Fruit fly (Drosophila melanogaster) whole organism, embryonic: ENCODE data around the gene CG10470.
A peak's percentile ranks its signal among the peaks of the same experiment; 100 is the strongest.

Experiments used
- Ada2b ChIP-seq: fragments of 200-800 bp; sonication (Bioruptor generic); IDR thresholded peaks from 2 replicates; pipeline ENCODE4 v1.3.6; 2022; ENCODE audit warnings: missing biosample characterization, missing genetic modification characterization
- CG10366 ChIP-seq: fragments of 200-800 bp; sonication (Bioruptor generic); IDR thresholded peaks from 2 replicates; pipeline ENCODE4 v1.3.6; 2022; ENCODE audit warnings: missing biosample characterization, missing genetic modification characterization
- CG11504 ChIP-seq: fragments of 200-800 bp; sonication (Bioruptor generic); optimal IDR thresholded peaks from 3 replicates; lab custom pipeline; 2019; ENCODE audit warnings: missing biosample characterization, mild to moderate bottlenecking, missing genetic modification characterization, moderate library complexity
- CG11695 ChIP-seq: fragments of 200-800 bp; sonication (Bioruptor generic); IDR thresholded peaks from 3 replicates; pipeline ENCODE4 v1.3.6; 2022; ENCODE audit warnings: missing biosample characterization, missing genetic modification characterization
- CG12769 ChIP-seq: fragments of 200-800 bp; sonication (Bioruptor generic); optimal IDR thresholded peaks from 2 replicates; lab custom pipeline; 2019; ENCODE audit warnings: missing biosample characterization, mild to moderate bottlenecking, missing genetic modification characterization, moderate library complexity
- CG14014 ChIP-seq: fragments of 200-800 bp; sonication (Bioruptor generic); IDR thresholded peaks from 2 replicates; pipeline ENCODE4 v1.3.6; 2022; ENCODE audit warnings: missing biosample characterization, missing genetic modification characterization
- CG14965 ChIP-seq: fragments of 200-800 bp; sonication (Bioruptor generic); optimal IDR thresholded peaks from 2 replicates; lab custom pipeline; 2016; ENCODE audit warnings: missing biosample characterization, missing genetic modification characterization, borderline replicate concordance
- CG17328 ChIP-seq: fragments of 200-800 bp; sonication (Bioruptor generic); IDR thresholded peaks from 2 replicates; pipeline ENCODE4 v1.3.6; 2022; ENCODE audit warnings: missing biosample characterization, missing genetic modification characterization
- CG2120 ChIP-seq: fragments of 200-800 bp; sonication (Bioruptor generic); optimal IDR thresholded peaks from 3 replicates; lab custom pipeline; 2016; ENCODE audit warnings: missing biosample characterization, missing genetic modification characterization
- CG2712 ChIP-seq: fragments of 200-800 bp; optimal IDR thresholded peaks from 3 replicates; lab custom pipeline; 2019; ENCODE audit warnings: missing biosample characterization, mild to moderate bottlenecking, missing genetic modification characterization, moderate library complexity
- CG2875 ChIP-seq: fragments of 200-800 bp; sonication (Bioruptor generic); optimal IDR thresholded peaks from 2 replicates; lab custom pipeline; 2017; ENCODE audit warnings: missing biosample characterization, mild to moderate bottlenecking, missing genetic modification characterization, missing genetic modification reagents
- CG3065 ChIP-seq: fragments of 200-800 bp; sonication (Bioruptor generic); optimal IDR thresholded peaks from 2 replicates; lab custom pipeline; 2016; ENCODE audit warnings: missing biosample characterization, missing genetic modification characterization
- CG31365 ChIP-seq: fragments of 200-800 bp; sonication (Bioruptor generic); optimal IDR thresholded peaks from 2 replicates; lab custom pipeline; 2018; ENCODE audit warnings: missing biosample characterization, mild to moderate bottlenecking, missing genetic modification characterization
- CG4854 ChIP-seq: fragments of 200-800 bp; sonication (Bioruptor generic); optimal IDR thresholded peaks from 2 replicates; lab custom pipeline; 2016; ENCODE audit warnings: missing biosample characterization, missing genetic modification characterization, inconsistent platforms
- CG7271 ChIP-seq: fragments of 200-800 bp; sonication (Bioruptor generic); optimal IDR thresholded peaks from 2 replicates; lab custom pipeline; 2018; ENCODE audit warnings: missing biosample characterization, mild to moderate bottlenecking, missing genetic modification characterization, moderate library complexity
- CG7963 ChIP-seq: fragments of 200-800 bp; sonication (Bioruptor generic); IDR thresholded peaks from 3 replicates; pipeline ENCODE4 v1.3.6; 2022; ENCODE audit warnings: missing biosample characterization, missing genetic modification characterization; ENCODE audit not compliant: partially characterized antibody
- CG8281 ChIP-seq: fragments of 200-800 bp; sonication (Bioruptor generic); optimal IDR thresholded peaks from 2 replicates; lab custom pipeline; 2018; ENCODE audit warnings: missing biosample characterization, mild to moderate bottlenecking, missing genetic modification characterization, moderate library complexity
- CG8924 ChIP-seq: fragments of 200-800 bp; optimal IDR thresholded peaks from 3 replicates; lab custom pipeline; 2019; ENCODE audit warnings: missing biosample characterization, mild to moderate bottlenecking, missing genetic modification characterization, moderate library complexity
- CG9437 ChIP-seq: fragments of 200-800 bp; sonication (Bioruptor generic); optimal IDR thresholded peaks from 2 replicates; lab custom pipeline; 2018; ENCODE audit warnings: missing biosample characterization, mild to moderate bottlenecking, missing genetic modification characterization
- CG9727 ChIP-seq: fragments of 200-800 bp; sonication (Bioruptor generic); optimal IDR thresholded peaks from 3 replicates; lab custom pipeline; 2017; ENCODE audit warnings: missing biosample characterization, mild to moderate bottlenecking, missing genetic modification characterization
- Dll ChIP-seq: fragments of 200-800 bp; sonication (Bioruptor generic); IDR thresholded peaks from 4 replicates; pipeline ENCODE4 v1.3.6; 2022; ENCODE audit warnings: missing biosample characterization, missing genetic modification characterization; ENCODE audit not compliant: partially characterized antibody
- Dp ChIP-seq: fragments of 200-800 bp; sonication (Bioruptor generic); optimal IDR thresholded peaks from 2 replicates; lab custom pipeline; 2018; ENCODE audit warnings: missing biosample characterization, mild to moderate bottlenecking, missing genetic modification characterization, moderate library complexity
- Dref ChIP-seq: fragments of 200-800 bp; sonication (Bioruptor generic); IDR thresholded peaks from 2 replicates; pipeline ENCODE4 v1.3.6; 2022; ENCODE audit warnings: missing biosample characterization, missing genetic modification characterization
- H15 ChIP-seq: fragments of 200-800 bp; sonication (Bioruptor generic); IDR thresholded peaks from 3 replicates; pipeline ENCODE4 v1.3.6; 2022; ENCODE audit warnings: missing biosample characterization, missing genetic modification characterization
- HmgZ ChIP-seq: fragments of 200-800 bp; sonication (Bioruptor generic); optimal IDR thresholded peaks from 2 replicates; lab custom pipeline; 2018; ENCODE audit warnings: missing biosample characterization, mild to moderate bottlenecking, missing genetic modification characterization
- Max ChIP-seq: fragments of 200-800 bp; sonication (Bioruptor generic); optimal IDR thresholded peaks from 2 replicates; lab custom pipeline; 2016; ENCODE audit warnings: missing biosample characterization, mild to moderate bottlenecking, missing genetic modification characterization
- Meics ChIP-seq: fragments of 200-800 bp; sonication (Bioruptor generic); optimal IDR thresholded peaks from 2 replicates; lab custom pipeline; 2017; ENCODE audit warnings: missing biosample characterization, mild to moderate bottlenecking, missing genetic modification characterization
- Nf-YC ChIP-seq: fragments of 200-800 bp; optimal IDR thresholded peaks from 3 replicates; lab custom pipeline; 2019; ENCODE audit warnings: missing biosample characterization, mild to moderate bottlenecking, missing genetic modification characterization, moderate library complexity
- Usf ChIP-seq: fragments of 200-800 bp; sonication (Bioruptor generic); optimal IDR thresholded peaks from 2 replicates; lab custom pipeline; 2017; ENCODE audit warnings: missing genotype, missing biosample characterization, missing genetic modification characterization
- Vsx1 ChIP-seq: fragments of 200-800 bp; sonication (Bioruptor generic); optimal IDR thresholded peaks from 2 replicates; lab custom pipeline; 2017; ENCODE audit warnings: missing biosample characterization, mild to moderate bottlenecking, missing genetic modification characterization, missing genetic modification reagents
- ac ChIP-seq: fragments of 200-800 bp; sonication (Bioruptor generic); optimal IDR thresholded peaks from 3 replicates; lab custom pipeline; 2017; ENCODE audit warnings: missing biosample characterization, mild to moderate bottlenecking, missing genetic modification characterization
- aop ChIP-seq: fragments of 200-800 bp; sonication (Bioruptor generic); IDR thresholded peaks from 2 replicates; pipeline ENCODE4 v1.3.6; 2022; ENCODE audit warnings: missing biosample characterization, missing genetic modification characterization
- ash1 ChIP-seq: fragments of 200-800 bp; sonication (Bioruptor generic); optimal IDR thresholded peaks from 2 replicates; lab custom pipeline; 2018; ENCODE audit warnings: missing biosample characterization, mild to moderate bottlenecking, missing genetic modification characterization
- az2 ChIP-seq: fragments of 200-800 bp; sonication (Bioruptor generic); optimal IDR thresholded peaks from 3 replicates; lab custom pipeline; 2016; ENCODE audit warnings: missing biosample characterization, missing genetic modification characterization
- bowl ChIP-seq: fragments of 200-800 bp; sonication (Bioruptor generic); IDR thresholded peaks from 2 replicates; pipeline ENCODE4 v1.3.6; 2022; ENCODE audit warnings: missing biosample characterization, missing genetic modification characterization
- caup ChIP-seq: fragments of 200-800 bp; sonication (Bioruptor generic); optimal IDR thresholded peaks from 3 replicates; lab custom pipeline; 2017; ENCODE audit warnings: missing biosample characterization, mild to moderate bottlenecking, missing genetic modification characterization, moderate library complexity; ENCODE audit not compliant: severe bottlenecking
- cg ChIP-seq: fragments of 200-800 bp; sonication (Bioruptor generic); optimal IDR thresholded peaks from 3 replicates; lab custom pipeline; 2019; ENCODE audit warnings: missing biosample characterization, mild to moderate bottlenecking, missing genetic modification characterization, moderate library complexity
- crc ChIP-seq: fragments of 200-800 bp; sonication (Bioruptor generic); optimal IDR thresholded peaks from 2 replicates; lab custom pipeline; 2016; ENCODE audit warnings: missing biosample characterization, missing genetic modification characterization
- dati ChIP-seq: fragments of 200-800 bp; sonication (Bioruptor generic); IDR thresholded peaks from 2 replicates; pipeline ENCODE4 v1.3.6; 2022; ENCODE audit warnings: missing biosample characterization, missing genetic modification characterization
- dm ChIP-seq: fragments of 200-800 bp; sonication (Bioruptor generic); optimal IDR thresholded peaks from 3 replicates; lab custom pipeline; 2016; ENCODE audit warnings: missing biosample characterization, missing genetic modification characterization
- gsb ChIP-seq: fragments of 200-800 bp; sonication (Bioruptor generic); IDR thresholded peaks from 2 replicates; pipeline ENCODE4 v1.3.6; 2022; ENCODE audit warnings: missing biosample characterization, missing genetic modification characterization
- maf-S ChIP-seq: fragments of 200-800 bp; sonication (Bioruptor generic); optimal IDR thresholded peaks from 2 replicates; lab custom pipeline; 2016; ENCODE audit warnings: missing biosample characterization, missing genetic modification characterization
- onecut ChIP-seq: fragments of 200-800 bp; sonication (Bioruptor generic); IDR thresholded peaks from 2 replicates; pipeline ENCODE4 v1.3.6; 2022; ENCODE audit warnings: missing biosample characterization, missing genetic modification characterization
- pzg ChIP-seq: fragments of 200-800 bp; sonication (Bioruptor generic); optimal IDR thresholded peaks from 3 replicates; lab custom pipeline; 2018; ENCODE audit warnings: missing biosample characterization, mild to moderate bottlenecking, missing genetic modification characterization, moderate library complexity
- row ChIP-seq: fragments of 200-800 bp; sonication (Bioruptor generic); IDR thresholded peaks from 3 replicates; pipeline ENCODE4 v1.3.6; 2022; ENCODE audit warnings: missing biosample characterization, missing genetic modification characterization
- shn ChIP-seq: fragments of 200-800 bp; sonication (Bioruptor generic); optimal IDR thresholded peaks from 3 replicates; lab custom pipeline; 2016; ENCODE audit warnings: missing biosample characterization, missing genetic modification characterization
- slou ChIP-seq: fragments of 200-800 bp; sonication (Bioruptor generic); optimal IDR thresholded peaks from 3 replicates; lab custom pipeline; 2016; ENCODE audit warnings: missing biosample characterization, missing genetic modification characterization
- sob ChIP-seq: fragments of 200-800 bp; sonication (Bioruptor generic); IDR thresholded peaks from 2 replicates; pipeline ENCODE4 v1.3.6; 2022; ENCODE audit warnings: missing biosample characterization, missing genetic modification characterization
- tx ChIP-seq: fragments of 200-800 bp; sonication (Bioruptor generic); optimal IDR thresholded peaks from 2 replicates; lab custom pipeline; 2016; ENCODE audit warnings: missing biosample characterization, missing genetic modification characterization
- vvl ChIP-seq: fragments of 200-800 bp; sonication (Bioruptor generic); IDR thresholded peaks from 2 replicates; pipeline ENCODE4 v1.3.6; 2022; ENCODE audit warnings: missing biosample characterization, missing genetic modification characterization

The CG10470 gene

dm6 chr2L:19002959-19003371, 45.9 kb upstream of the CG10470 start, which contains the start of gene CG31793 (continued):
- 0 out of 2 replicates have a peak, but pooled peaks have one; percentile 24 for TF ChIP-seq CG10366 (GFP tag; lab: Robert Waterston, UW)
- no peak for TF ChIP-seq onecut (GFP tag; lab: Robert Waterston, UW)
- TF ChIP-seq CG7271 (tag; lab: Kevin White, UChicago), result no peak
- TF ChIP-seq HmgZ (tag; lab: Kevin White, UChicago), result peak; percentile 53
- TF ChIP-seq Dll (GFP tag; lab: Robert Waterston, UW), result no peak
- TF ChIP-seq maf-S (GFP tag; lab: Kevin White, UChicago), result no peak
- peak; percentile 49 for TF ChIP-seq vvl
- TF ChIP-seq Max (GFP tag; lab: Kevin White, UChicago), result no peak
- no peak for TF ChIP-seq aop
- TF ChIP-seq CG2712 (tag; lab: Kevin White, UChicago), result peak; percentile 62
- TF ChIP-seq Nf-YC, result peak; percentile 53
- TF ChIP-seq tx (GFP tag; lab: Kevin White, UChicago), result no peak
- TF ChIP-seq CG2120 (GFP tag; lab: Kevin White, UChicago), result peak; percentile 33
- TF ChIP-seq crc (GFP tag; lab: Kevin White, UChicago), result no peak
- no peak for TF ChIP-seq CG31365 (tag; lab: Kevin White, UChicago)
- peak; percentile 67 for TF ChIP-seq CG8924
- peak; percentile 72 for TF ChIP-seq cg
- TF ChIP-seq CG14965 (GFP tag; lab: Kevin White, UChicago), result no peak
- TF ChIP-seq CG11695, result peak; percentile 68; the same call in 2 of the 3 replicates
- TF ChIP-seq shn, result no peak
- no peak for TF ChIP-seq CG17328 (GFP tag; lab: Robert Waterston, UW)
- no peak for TF ChIP-seq CG7963 (GFP tag; lab: Robert Waterston, UW)
- peak; percentile 4 for TF ChIP-seq Vsx1 (GFP tag; lab: Kevin White, UChicago)
- peak; percentile 56; the same call in 1 of the 2 replicates for TF ChIP-seq CG14014
- no peak for TF ChIP-seq dm
- TF ChIP-seq Ada2b (GFP tag; lab: Robert Waterston, UW), result peak; percentile 58; the same call in 1 of the 2 replicates
- no peak for TF ChIP-seq CG12769 (tag; lab: Kevin White, UChicago)
- no peak for TF ChIP-seq CG4854 (GFP tag; lab: Kevin White, UChicago)
- no peak for TF ChIP-seq ac (GFP tag; lab: Kevin White, UChicago)
- no peak for TF ChIP-seq H15 (GFP tag; lab: Robert Waterston, UW)
- peak; percentile 3 for TF ChIP-seq Dp
- peak; percentile 12 for TF ChIP-seq pzg (GFP tag; lab: Kevin White, UChicago)
- peak; percentile 67 for TF ChIP-seq row (GFP tag; lab: Robert Waterston, UW)
- no peak for TF ChIP-seq dati (GFP tag; lab: Robert Waterston, UW)
- peak; percentile 41; the same call in 1 of the 2 replicates for TF ChIP-seq sob (GFP tag; lab: Robert Waterston, UW)
- peak; percentile 51 for TF ChIP-seq CG9727 (GFP tag; lab: Kevin White, UChicago)
- peak; percentile 78 for TF ChIP-seq Meics (GFP tag; lab: Kevin White, UChicago)
- TF ChIP-seq CG11504 (tag; lab: Kevin White, UChicago), result peak; percentile 68
- no peak for TF ChIP-seq CG8281
- TF ChIP-seq gsb, result no peak; the same call in 1 of the 2 replicates
- TF ChIP-seq Dref (GFP tag; lab: Robert Waterston, UW), result no peak
- TF ChIP-seq az2 (GFP tag; lab: Kevin White, UChicago), result peak; percentile 29
- TF ChIP-seq bowl (GFP tag; lab: Robert Waterston, UW), result no peak
- TF ChIP-seq CG9437 (GFP tag; lab: Kevin White, UChicago), result peak; percentile 40
- TF ChIP-seq Usf (GFP tag; lab: Kevin White, UChicago), result no peak
- TF ChIP-seq caup (GFP tag; lab: Kevin White, UChicago), result peak; percentile 55
- no peak for TF ChIP-seq CG2875 (GFP tag; lab: Kevin White, UChicago)
- no peak for TF ChIP-seq CG3065 (GFP tag; lab: Kevin White, UChicago)
- no peak for TF ChIP-seq slou (GFP tag; lab: Kevin White, UChicago)
- no peak for TF ChIP-seq ash1 (GFP tag; lab: Kevin White, UChicago)
